Worm (Caenorhabditis elegans) whole organism, midembryonic: ENCODE results near the gene col-104.

ENCODE experiments used
- T22C8.4 ChIP-seq: fragments of 200-800 bp; sonication (Bioruptor generic); IDR thresholded peaks from 2 replicates; pipeline ENCODE4 v1.3.6; 2022; ENCODE audit warnings: missing genetic modification characterization, missing compliant biosample characterization
- cog-1 ChIP-seq: sonication (generic microtip); optimal IDR thresholded peaks from 2 replicates; lab custom pipeline; 2016; ENCODE audit warnings: missing genetic modification characterization, missing compliant biosample characterization
- flt-1 ChIP-seq: fragments of 200-800 bp; sonication (Bioruptor generic); IDR thresholded peaks from 2 replicates; pipeline ENCODE4 v1.3.6; 2022; ENCODE audit warnings: missing genetic modification characterization, missing compliant biosample characterization
- klf-2 ChIP-seq: fragments of 200-800 bp; sonication (Bioruptor generic); conservative IDR thresholded peaks from 2 replicates; pipeline ENCODE4 v1.3.6; 2022; ENCODE audit warnings: missing genetic modification reagents, missing genetic modification characterization, missing compliant biosample characterization
- med-1 ChIP-seq: sonication (generic microtip); optimal IDR thresholded peaks from 2 replicates; lab custom pipeline; 2017; ENCODE audit warnings: missing genetic modification characterization, mild to moderate bottlenecking, missing compliant biosample characterization, antibody characterized with exemption, missing genetic modification reagents; ENCODE audit not compliant: insufficient read depth
- ref-1 ChIP-seq: fragments of 200-800 bp; sonication (Bioruptor generic); conservative IDR thresholded peaks from 2 replicates; pipeline ENCODE4 v1.3.6; 2022; ENCODE audit warnings: missing genetic modification reagents, missing genetic modification characterization, missing compliant biosample characterization
- ztf-29 ChIP-seq: fragments of 200-800 bp; sonication (Bioruptor generic); IDR thresholded peaks from 2 replicates; pipeline ENCODE4 v1.3.6; 2022; ENCODE audit warnings: missing genetic modification reagents, missing genetic modification characterization, missing compliant biosample characterization

ce11 chrIV:1400016-1400415 lies 44.9 kb upstream of the col-104 start:
- TF ChIP-seq T22C8.4 (GFP tag; lab: Robert Waterston, UW) (peak; percentile 71), ref-1 (GFP tag; lab: Robert Waterston, UW) (no peak), ztf-29 (GFP tag; lab: Robert Waterston, UW) (no peak), flt-1 (GFP tag; lab: Robert Waterston, UW) (no peak), cog-1 (tag; lab: Kevin White, UChicago) (no peak), klf-2 (GFP tag; lab: Robert Waterston, UW) (no peak), med-1 (no peak)
